Fruit fly (Drosophila melanogaster): ENCODE measurements around the gene CG43295.

dm6 chr3L:16150850-16151515 lies 45.3 kb downstream of the CG43295 start:
- TF ChIP-seq pad (GFP tag; optimal IDR thresholded peaks at IDR 0.05) = no peak
- peak; percentile 98 for TF ChIP-seq kay (GFP tag; ENCODE audit: borderline replicate concordance)
- no peak for TF ChIP-seq CG7045 (GFP tag; optimal IDR thresholded peaks at IDR 0.05)
- TF ChIP-seq cnc (optimal IDR thresholded peaks at IDR 0.05) = no peak
- TF ChIP-seq Mnt (GFP tag; optimal IDR thresholded peaks at IDR 0.05) = no peak
- TF ChIP-seq CG12768 (GFP tag; optimal IDR thresholded peaks at IDR 0.05) = peak; percentile 16
- TF ChIP-seq cic (GFP tag; optimal IDR thresholded peaks at IDR 0.05) = no peak
- no peak for TF ChIP-seq CG14711 (tag; optimal IDR thresholded peaks at IDR 0.05)
- no peak for TF ChIP-seq Clk (GFP tag; optimal IDR thresholded peaks at IDR 0.05)
- no peak for TF ChIP-seq CG1620 (GFP tag; optimal IDR thresholded peaks at IDR 0.05)
